Worm (Caenorhabditis elegans): ENCODE data around the gene nhr-86.
A peak's percentile ranks its signal among the peaks of the same experiment; 100 is the strongest.

Gene nhr-86

ce11 chrV:2057324-2057723 is 9.3 kb downstream of the nhr-86 start, which contains the start of gene comt-3:
Gene comt-3, plus strand, starts transcription at chrV:2057537.
- no peak for TF ChIP-seq C04F5.9 (tag; optimal IDR thresholded peaks at IDR 0.05)
- TF ChIP-seq skn-1 (tag; optimal IDR thresholded peaks at IDR 0.05): peak; percentile 99
- TF ChIP-seq vab-15 (tag; optimal IDR thresholded peaks at IDR 0.05): no peak
- TF ChIP-seq rnt-1 (tag; optimal IDR thresholded peaks at IDR 0.05): no peak
- TF ChIP-seq tbx-2 (tag; optimal IDR thresholded peaks at IDR 0.05): no peak
- peak in 1 of 2 experiments; percentile 3 for TF ChIP-seq lin-35 (GFP tag; optimal IDR thresholded peaks at IDR 0.05)
- TF ChIP-seq hpl-2 (GFP tag; optimal IDR thresholded peaks at IDR 0.05): no peak
- TF ChIP-seq nhr-90 (tag; optimal IDR thresholded peaks at IDR 0.05; ENCODE audit: poor library complexity): no peak
- no peak for TF ChIP-seq egl-27 (tag; optimal IDR thresholded peaks at IDR 0.05)
- peak; percentile 22 for TF ChIP-seq zip-4 (GFP tag; optimal IDR thresholded peaks at IDR 0.05)
- no peak for TF ChIP-seq sup-37 (GFP tag; optimal IDR thresholded peaks at IDR 0.05)
- TF ChIP-seq unc-62 (GFP tag; optimal IDR thresholded peaks at IDR 0.05): no peak
- peak; percentile 39 for TF ChIP-seq nhr-20 (tag; optimal IDR thresholded peaks at IDR 0.05)
- no peak for TF ChIP-seq egl-13 (tag; optimal IDR thresholded peaks at IDR 0.05)
- no peak for TF ChIP-seq ceh-88 (GFP tag; IDR thresholded peaks at IDR 0.05)
- TF ChIP-seq sox-4 (tag; optimal IDR thresholded peaks at IDR 0.05): no peak
- no peak for TF ChIP-seq ceh-8 (GFP tag; optimal IDR thresholded peaks at IDR 0.05)
- peak; percentile 8 for TF ChIP-seq nhr-71 (tag; optimal IDR thresholded peaks at IDR 0.05)
- no peak for TF ChIP-seq alr-1 (tag; optimal IDR thresholded peaks at IDR 0.05; ENCODE audit: borderline replicate concordance)
- no peak for TF ChIP-seq pax-3 (tag; optimal IDR thresholded peaks at IDR 0.05)
- no peak for TF ChIP-seq efl-1 (optimal IDR thresholded peaks at IDR 0.05)
- TF ChIP-seq efl-1 (GFP tag; optimal IDR thresholded peaks at IDR 0.05 in 1 of 2): peak in 1 of 2 experiments; percentile 24
- TF ChIP-seq efl-3 (GFP tag; optimal IDR thresholded peaks at IDR 0.05): no peak
- TF ChIP-seq sptf-1 (tag; optimal IDR thresholded peaks at IDR 0.05): no peak
- TF ChIP-seq nhr-237 (tag; optimal IDR thresholded peaks at IDR 0.05): no peak
- TF ChIP-seq unc-130 (tag; optimal IDR thresholded peaks at IDR 0.05): no peak
- TF ChIP-seq mef-2 (tag; optimal IDR thresholded peaks at IDR 0.05): no peak
- TF ChIP-seq lin-14 (GFP tag; optimal IDR thresholded peaks at IDR 0.05): no peak
- TF ChIP-seq nhr-28 (tag; optimal IDR thresholded peaks at IDR 0.05): no peak
- no peak for TF ChIP-seq hlh-17 (GFP tag; optimal IDR thresholded peaks at IDR 0.05; ENCODE audit: borderline replicate concordance)
- TF ChIP-seq nhr-12 (tag; optimal IDR thresholded peaks at IDR 0.05): no peak
- TF ChIP-seq mdl-1 (tag; optimal IDR thresholded peaks at IDR 0.05): no peak

- TF ChIP-seq blmp-1 (tag; optimal IDR thresholded peaks at IDR 0.05) (peak; percentile 47), snu-23 (GFP tag; optimal IDR thresholded peaks at IDR 0.05) (peak; percentile 33), egl-13 (tag; optimal IDR thresholded peaks at IDR 0.05) (no peak), nhr-85 (tag) (peak; percentile 56), nhr-19 (GFP tag; conservative IDR thresholded peaks at IDR 0.05) (no peak), lsy-2 (tag; optimal IDR thresholded peaks at IDR 0.05) (peak in 1 of 2 experiments; percentile 20), fkh-8 (tag; optimal IDR thresholded peaks at IDR 0.05) (peak; percentile 15), nhr-11 (tag; optimal IDR thresholded peaks at IDR 0.05) (no peak), ceh-82 (tag; optimal IDR thresholded peaks at IDR 0.05) (no peak), mep-1 (tag; optimal IDR thresholded peaks at IDR 0.05) (peak; percentile 17), nhr-71 (tag; optimal IDR thresholded peaks at IDR 0.05) (peak; percentile 8), efl-1 (optimal IDR thresholded peaks at IDR 0.05) (peak; percentile 17 to 19), efl-1 (GFP tag; optimal IDR thresholded peaks at IDR 0.05 in 1 of 2) (no peak), vab-15 (tag; optimal IDR thresholded peaks at IDR 0.05) (no peak), aly-2 (tag; optimal IDR thresholded peaks at IDR 0.05) (no peak), elt-2 (tag; optimal IDR thresholded peaks at IDR 0.05) (peak; percentile 12), lin-14 (GFP tag; optimal IDR thresholded peaks at IDR 0.05) (peak; percentile 87), F16B12.6 (tag; optimal IDR thresholded peaks at IDR 0.05) (peak; percentile 60), mef-2 (tag; optimal IDR thresholded peaks at IDR 0.05) (no peak), nhr-20 (tag; optimal IDR thresholded peaks at IDR 0.05) (peak; percentile 33), dsc-1 (tag; optimal IDR thresholded peaks at IDR 0.05) (peak; percentile 15), tlp-1 (tag; optimal IDR thresholded peaks at IDR 0.05) (no peak)
These were observed 10.7 kb downstream of the nhr-86 start for ce11 chrV:2055765-2056504.
